Worm (Caenorhabditis elegans) whole organism, L4 larva: Measurements from ENCODE around the gene C55A6.10.
A peak's percentile ranks its signal among the peaks of the same experiment; 100 is the strongest.

Experiments
- F26F4.8 ChIP-seq: fragments of 200-800 bp; sonication (Bioruptor generic); conservative IDR thresholded peaks from 2 replicates; pipeline ENCODE4 v1.3.6; 2022; ENCODE audit warnings: missing genetic modification characterization, missing compliant biosample characterization
- F37D6.2 ChIP-seq: sonication (generic microtip); optimal IDR thresholded peaks from 2 replicates; lab custom pipeline; 2016; ENCODE audit warnings: mild to moderate bottlenecking, missing genetic modification characterization, missing compliant biosample characterization
- R02D3.7 ChIP-seq: fragments of 150-350 bp; sonication (generic microtip); optimal IDR thresholded peaks from 3 replicates; lab custom pipeline; 2014; ENCODE audit warnings: missing biosample characterization, missing genetic modification characterization
- T20F7.1 ChIP-seq: fragments of 200-800 bp; sonication (Bioruptor generic); optimal IDR thresholded peaks from 2 replicates; lab custom pipeline; 2018; ENCODE audit warnings: mild to moderate bottlenecking, missing genetic modification characterization, missing compliant biosample characterization
- Y5F2A.4 ChIP-seq: fragments of 200-800 bp; sonication (Bioruptor generic); optimal IDR thresholded peaks from 2 replicates; lab custom pipeline; 2018; ENCODE audit warnings: mild to moderate bottlenecking, missing genetic modification characterization, missing compliant biosample characterization
- Y75B8A.6 ChIP-seq: fragments of 200-800 bp; sonication (Bioruptor generic); IDR thresholded peaks from 2 replicates; pipeline ENCODE4 v1.3.6; 2022; ENCODE audit warnings: missing genetic modification reagents, missing genetic modification characterization, missing compliant biosample characterization
- ZK546.5 ChIP-seq, 2 experiments: sonication (generic microtip); optimal IDR thresholded peaks; 2 replicates each; lab custom pipeline; 2017; ENCODE audit warnings: missing biosample characterization in 2 of 2, missing genetic modification characterization in 2 of 2
- aly-2 ChIP-seq: sonication (generic microtip); optimal IDR thresholded peaks from 2 replicates; lab custom pipeline; 2018; ENCODE audit warnings: missing biosample characterization, missing genetic modification characterization
- attf-4 ChIP-seq: sonication (generic microtip); optimal IDR thresholded peaks from 3 replicates; lab custom pipeline; 2017; ENCODE audit warnings: missing biosample characterization, missing genetic modification characterization
- ceh-20 ChIP-seq: fragments of 200-800 bp; sonication (Bioruptor generic); IDR thresholded peaks from 2 replicates; pipeline ENCODE4 v1.3.6; 2022; ENCODE audit warnings: missing genetic modification reagents, missing genetic modification characterization, missing compliant biosample characterization
- ceh-62 ChIP-seq: sonication (generic microtip); optimal IDR thresholded peaks from 2 replicates; lab custom pipeline; 2017; ENCODE audit warnings: missing biosample characterization, missing genetic modification characterization
- cey-2 ChIP-seq: sonication (generic microtip); optimal IDR thresholded peaks from 3 replicates; lab custom pipeline; 2017; ENCODE audit warnings: missing genetic modification characterization, mild to moderate bottlenecking, missing compliant biosample characterization, antibody characterized with exemption, borderline replicate concordance; ENCODE audit not compliant: insufficient read depth
- ctbp-1 ChIP-seq: fragments of 200-800 bp; sonication (Bioruptor generic); IDR thresholded peaks from 2 replicates; pipeline ENCODE4 v1.3.6; 2022; ENCODE audit warnings: missing genetic modification reagents, missing genetic modification characterization, missing compliant biosample characterization
- daf-16 ChIP-seq, 3 experiments: sonication (generic microtip); optimal IDR thresholded peaks; 2 replicates each; lab custom pipeline; 2016 to 2017; ENCODE audit warnings: missing genetic modification characterization in 3 of 3, missing genetic modification reagents in 3 of 3, mild to moderate bottlenecking in 2 of 3, missing compliant biosample characterization in 2 of 3, missing biosample characterization in 1 of 3, moderate library complexity in 1 of 3
- daf-19 ChIP-seq: fragments of 200-800 bp; sonication (Bioruptor generic); conservative IDR thresholded peaks from 2 replicates; pipeline ENCODE4 v1.3.6; 2022; ENCODE audit warnings: missing genetic modification characterization, missing compliant biosample characterization
- dmd-8 ChIP-seq: fragments of 200-800 bp; sonication (Bioruptor generic); IDR thresholded peaks from 2 replicates; pipeline ENCODE4 v1.3.6; 2022; ENCODE audit warnings: missing genetic modification characterization, missing compliant biosample characterization
- dpl-1 ChIP-seq: fragments of 150-350 bp; optimal IDR thresholded peaks from 2 replicates; lab custom pipeline; 2014; ENCODE audit warnings: missing biosample characterization, missing genetic modification reagents, missing genetic modification characterization
- duxl-1 ChIP-seq: sonication (generic microtip); optimal IDR thresholded peaks from 2 replicates; lab custom pipeline; 2016; ENCODE audit warnings: mild to moderate bottlenecking, missing genetic modification characterization, moderate library complexity, missing compliant biosample characterization; ENCODE audit not compliant: poor library complexity
- dve-1 ChIP-seq: sonication (generic microtip); optimal IDR thresholded peaks from 2 replicates; lab custom pipeline; 2017; ENCODE audit warnings: antibody characterized with exemption, mild to moderate bottlenecking, missing genetic modification characterization, missing compliant biosample characterization; ENCODE audit not compliant: insufficient read depth
- egl-43 ChIP-seq: fragments of 200-800 bp; sonication (Bioruptor generic); IDR thresholded peaks from 2 replicates; pipeline ENCODE4 v1.3.6; 2022; ENCODE audit warnings: missing genetic modification reagents, missing genetic modification characterization, missing compliant biosample characterization
- gei-8 ChIP-seq: fragments of 200-800 bp; sonication (Bioruptor generic); optimal IDR thresholded peaks from 2 replicates; lab custom pipeline; 2018; ENCODE audit warnings: mild to moderate bottlenecking, missing genetic modification characterization, missing compliant biosample characterization
- hlh-30 ChIP-seq: sonication (generic microtip); optimal IDR thresholded peaks from 2 replicates; lab custom pipeline; 2017; ENCODE audit warnings: antibody characterized with exemption, mild to moderate bottlenecking, missing genetic modification characterization, missing compliant biosample characterization; ENCODE audit not compliant: insufficient read depth
- hmg-1.1 ChIP-seq: fragments of 200-800 bp; sonication (Bioruptor generic); IDR thresholded peaks from 2 replicates; pipeline ENCODE4 v1.3.6; 2022; ENCODE audit warnings: missing genetic modification reagents, missing genetic modification characterization, missing compliant biosample characterization
- lin-1 ChIP-seq: fragments of 200-800 bp; sonication (Bioruptor generic); IDR thresholded peaks from 2 replicates; pipeline ENCODE4 v1.3.6; 2022; ENCODE audit warnings: missing genetic modification reagents, missing genetic modification characterization, missing compliant biosample characterization
- lin-15B ChIP-seq: fragments of 150-350 bp; sonication (generic microtip); optimal IDR thresholded peaks from 3 replicates; lab custom pipeline; 2014; ENCODE audit warnings: missing biosample characterization, missing genetic modification characterization
- lin-38 ChIP-seq: fragments of 200-800 bp; sonication (Bioruptor generic); IDR thresholded peaks from 2 replicates; pipeline ENCODE4 v1.3.6; 2022; ENCODE audit warnings: missing genetic modification reagents, missing genetic modification characterization, missing compliant biosample characterization
- lsy-2 ChIP-seq, 2 experiments: fragments of 150-350 bp in 1 of 2; sonication (generic microtip) in 1 of 2; optimal IDR thresholded peaks; 2 replicates each; lab custom pipeline; 2014 to 2017; ENCODE audit warnings: missing biosample characterization in 2 of 2, missing genetic modification characterization in 2 of 2
- madf-5 ChIP-seq, 2 experiments: fragments of 200-800 bp; sonication (Bioruptor generic); IDR thresholded peaks; 2 replicates each; pipeline ENCODE4 v1.3.6; 2022; ENCODE audit warnings: missing compliant biosample characterization in 2 of 2, missing genetic modification characterization in 2 of 2
- mdt-29 ChIP-seq: fragments of 200-800 bp; sonication (Bioruptor generic); IDR thresholded peaks from 2 replicates; pipeline ENCODE4 v1.3.6; 2022; ENCODE audit warnings: missing genetic modification reagents, missing genetic modification characterization, missing compliant biosample characterization
- mep-1 ChIP-seq: fragments of 150-350 bp; sonication (generic microtip); optimal IDR thresholded peaks from 3 replicates; lab custom pipeline; 2014; ENCODE audit warnings: missing biosample characterization, missing genetic modification characterization
- nhr-10 ChIP-seq: fragments of 150-350 bp; optimal IDR thresholded peaks from 2 replicates; lab custom pipeline; 2014; ENCODE audit warnings: missing biosample characterization, missing genetic modification characterization
- nhr-102 ChIP-seq: sonication (generic microtip); optimal IDR thresholded peaks from 2 replicates; lab custom pipeline; 2016; ENCODE audit warnings: mild to moderate bottlenecking, missing genetic modification characterization, moderate library complexity, missing compliant biosample characterization
- nhr-111 ChIP-seq: fragments of 200-800 bp; sonication (Bioruptor generic); optimal IDR thresholded peaks from 2 replicates; lab custom pipeline; 2018; ENCODE audit warnings: mild to moderate bottlenecking, missing genetic modification characterization, missing compliant biosample characterization
- nhr-25 ChIP-seq: sonication (generic microtip); optimal IDR thresholded peaks from 2 replicates; lab custom pipeline; 2017; ENCODE audit warnings: missing genetic modification characterization, mild to moderate bottlenecking, missing compliant biosample characterization, antibody characterized with exemption, moderate library complexity, borderline replicate concordance; ENCODE audit not compliant: insufficient read depth
- nhr-41 ChIP-seq: fragments of 200-800 bp; sonication (Bioruptor generic); IDR thresholded peaks from 2 replicates; pipeline ENCODE4 v1.3.6; 2022; ENCODE audit warnings: missing genetic modification reagents, missing genetic modification characterization, missing compliant biosample characterization
- nhr-6 ChIP-seq: fragments of 150-350 bp; optimal IDR thresholded peaks from 2 replicates; lab custom pipeline; 2014; ENCODE audit warnings: missing biosample characterization, missing genetic modification characterization
- php-3 ChIP-seq: fragments of 200-800 bp; sonication (Bioruptor generic); IDR thresholded peaks from 2 replicates; pipeline ENCODE4 v1.3.6; 2022; ENCODE audit warnings: missing genetic modification reagents, missing genetic modification characterization, missing compliant biosample characterization
- pqm-1 ChIP-seq: sonication (generic microtip); optimal IDR thresholded peaks from 2 replicates; lab custom pipeline; 2017; ENCODE audit warnings: missing biosample characterization, missing genetic modification characterization
- set-16 ChIP-seq: fragments of 200-800 bp; sonication (Bioruptor generic); IDR thresholded peaks from 2 replicates; pipeline ENCODE4 v1.3.6; 2022; ENCODE audit warnings: missing genetic modification reagents, missing genetic modification characterization, missing compliant biosample characterization
- skn-1 ChIP-seq: fragments of 150-350 bp; optimal IDR thresholded peaks from 2 replicates; lab custom pipeline; 2014; ENCODE audit warnings: missing biosample characterization, missing genetic modification characterization
- snpc-1.2 ChIP-seq: fragments of 200-800 bp; sonication (Bioruptor generic); IDR thresholded peaks from 2 replicates; pipeline ENCODE4 v1.3.6; 2022; ENCODE audit warnings: missing genetic modification reagents, missing genetic modification characterization, missing compliant biosample characterization
- tra-1 ChIP-seq: fragments of 200-800 bp; sonication (Bioruptor generic); IDR thresholded peaks from 2 replicates; pipeline ENCODE4 v1.3.6; 2022; ENCODE audit warnings: missing genetic modification reagents, missing genetic modification characterization, missing compliant biosample characterization
- unc-62 ChIP-seq, 3 experiments: fragments of 150-350 bp in 1 of 3; sonication (generic microtip); optimal IDR thresholded peaks in 2 of 3; peaks in 1 of 3; 1 replicate in 1 of 3; 2 replicates in 2 of 3; lab custom pipeline; 2014 to 2017; ENCODE audit warnings: missing biosample characterization in 3 of 3, missing genetic modification characterization in 3 of 3, missing genetic modification reagents in 3 of 3, missing genotype in 1 of 3
- vab-7 ChIP-seq: fragments of 200-800 bp; sonication (Bioruptor generic); IDR thresholded peaks from 2 replicates; pipeline ENCODE4 v1.3.6; 2022; ENCODE audit warnings: missing genetic modification reagents, missing genetic modification characterization, missing compliant biosample characterization

The C55A6.10 gene

ce11 chrV:11536667-11537066, 31.5 kb downstream of the C55A6.10 start:
- TF ChIP-seq F26F4.8 (GFP tag; lab: Robert Waterston, UW), result 0 out of 2 replicates have a peak, but pooled peaks have one; percentile 28
- 0 out of 2 replicates have a peak, but pooled peaks have one; percentile 19 for TF ChIP-seq Y75B8A.6 (GFP tag; lab: Robert Waterston, UW)
- no peak for TF ChIP-seq dve-1 (tag; lab: Kevin White, UChicago)
- TF ChIP-seq ceh-20 (GFP tag; lab: Robert Waterston, UW), result no peak
- no peak for TF ChIP-seq ctbp-1
- no peak for TF ChIP-seq madf-5 (GFP tag; IDR thresholded peaks at IDR 0.05; lab: Robert Waterston, UW)
- TF ChIP-seq unc-62 (GFP tag; optimal IDR thresholded peaks at IDR 0.05 in 1 of 2; lab: Kevin White, UChicago), result peak in 1 of 2 experiments; percentile 85
- no peak for TF ChIP-seq unc-62 (tag; optimal IDR thresholded peaks at IDR 0.05; lab: Kevin White, UChicago)
- no peak for TF ChIP-seq R02D3.7 (tag; lab: Kevin White, UChicago)
- TF ChIP-seq aly-2 (tag; lab: Kevin White, UChicago), result no peak
- TF ChIP-seq pqm-1 (tag; lab: Kevin White, UChicago), result no peak
- no peak for TF ChIP-seq egl-43 (GFP tag; lab: Robert Waterston, UW)
- no peak for TF ChIP-seq php-3 (GFP tag; lab: Robert Waterston, UW)
- no peak for TF ChIP-seq F37D6.2 (tag; lab: Kevin White, UChicago)
- TF ChIP-seq dpl-1, result no peak
- no peak for TF ChIP-seq T20F7.1 (GFP tag; lab: Kevin White, UChicago)
- no peak for TF ChIP-seq mep-1 (tag; lab: Kevin White, UChicago)
- TF ChIP-seq nhr-10 (tag; lab: Kevin White, UChicago), result no peak
- no peak for TF ChIP-seq duxl-1 (tag; lab: Kevin White, UChicago)
- TF ChIP-seq daf-19 (GFP tag; lab: Robert Waterston, UW), result no peak
- TF ChIP-seq, all 104 proteins: peak for 3

- no peak for TF ChIP-seq lsy-2 (tag; optimal IDR thresholded peaks at IDR 0.05; lab: Kevin White, UChicago)
- TF ChIP-seq mdt-29, result no peak
- TF ChIP-seq skn-1 (tag; lab: Kevin White, UChicago), result peak; percentile 15
- TF ChIP-seq mep-1 (tag; lab: Kevin White, UChicago), result no peak
- peak in 1 of 2 experiments; percentile 97 for TF ChIP-seq unc-62 (GFP tag; optimal IDR thresholded peaks at IDR 0.05 in 1 of 2; lab: Kevin White, UChicago)
- TF ChIP-seq unc-62 (tag; optimal IDR thresholded peaks at IDR 0.05; lab: Kevin White, UChicago), result no peak
- TF ChIP-seq R02D3.7 (tag; lab: Kevin White, UChicago), result no peak
- TF ChIP-seq daf-16 (GFP tag; optimal IDR thresholded peaks at IDR 0.05; lab: Kevin White, UChicago), result no peak
- TF ChIP-seq daf-16 (tag; optimal IDR thresholded peaks at IDR 0.05; lab: Kevin White, UChicago), result no peak
- no peak for TF ChIP-seq Y5F2A.4 (GFP tag; lab: Kevin White, UChicago)
Measured at ce11 chrV:11539502-11539901, 34.4 kb downstream of the C55A6.10 start.

- no peak for TF ChIP-seq aly-2 (tag; lab: Kevin White, UChicago)
- TF ChIP-seq nhr-6 (tag; lab: Kevin White, UChicago), result no peak
- no peak for TF ChIP-seq lin-15B (tag; lab: Kevin White, UChicago)
- 0 out of 2 replicates have a peak, but pooled peaks have one; percentile 5 for TF ChIP-seq mdt-29
- TF ChIP-seq tra-1, result 0 out of 2 replicates have a peak, but pooled peaks have one; percentile 9
- TF ChIP-seq ceh-62 (tag; lab: Kevin White, UChicago), result no peak
- TF ChIP-seq hlh-30, result no peak
- TF ChIP-seq attf-4 (tag; lab: Kevin White, UChicago), result no peak
- 0 out of 2 replicates have a peak, but pooled peaks have one; percentile 33 for TF ChIP-seq hmg-1.1 (GFP tag; lab: Robert Waterston, UW)
- TF ChIP-seq gei-8, result peak; percentile 52
- no peak for TF ChIP-seq set-16
- no peak for TF ChIP-seq ZK546.5 (tag; optimal IDR thresholded peaks at IDR 0.05; lab: Kevin White, UChicago)
- TF ChIP-seq nhr-25 (tag; lab: Kevin White, UChicago), result no peak
- no peak for TF ChIP-seq Y75B8A.6 (GFP tag; lab: Robert Waterston, UW)
- 0 out of 2 replicates have a peak, but pooled peaks have one; percentile 6 for TF ChIP-seq snpc-1.2 (GFP tag; lab: Robert Waterston, UW)
- no peak for TF ChIP-seq nhr-41 (GFP tag; lab: Robert Waterston, UW)
- no peak for TF ChIP-seq lin-1
- TF ChIP-seq vab-7 (GFP tag; lab: Robert Waterston, UW), result peak; percentile 30; the same call in 1 of the 2 replicates
- no peak for TF ChIP-seq nhr-102
- no peak for TF ChIP-seq dmd-8 (GFP tag; lab: Robert Waterston, UW)
- peak; percentile 30; the same call in 1 of the 2 replicates for TF ChIP-seq lin-38 (GFP tag; lab: Robert Waterston, UW)
- no peak for TF ChIP-seq nhr-111 (GFP tag; lab: Kevin White, UChicago)
- TF ChIP-seq F26F4.8 (GFP tag; lab: Robert Waterston, UW), result no peak
- no peak for TF ChIP-seq php-3 (GFP tag; lab: Robert Waterston, UW)
- no peak for TF ChIP-seq cey-2 (tag; lab: Kevin White, UChicago)
Measured at ce11 chrV:11541284-11541683, 36.1 kb downstream of the C55A6.10 start.
